Fruit fly (Drosophila melanogaster) whole organism, embryonic: Measurements from ENCODE around the gene CG4462.

ENCODE experiments used
- B-H1 ChIP-seq: fragments of 200-800 bp; sonication (Bioruptor generic); IDR thresholded peaks from 3 replicates; pipeline ENCODE4 v1.3.6; 2022; ENCODE audit warnings: missing biosample characterization, missing genetic modification characterization
- C15 ChIP-seq: fragments of 200-800 bp; sonication (Bioruptor generic); IDR thresholded peaks from 3 replicates; pipeline ENCODE4 v1.3.6; 2022; ENCODE audit warnings: missing biosample characterization, missing genetic modification characterization
- CG1024 ChIP-seq: fragments of 200-800 bp; sonication (Bioruptor generic); IDR thresholded peaks from 2 replicates; pipeline ENCODE4 v1.3.6; 2022; ENCODE audit warnings: missing biosample characterization, missing genetic modification characterization
- CG11093 ChIP-seq: fragments of 200-800 bp; sonication (Bioruptor generic); IDR thresholded peaks from 3 replicates; pipeline ENCODE4 v1.3.6; 2022; ENCODE audit warnings: missing biosample characterization, missing genetic modification characterization
- CG11456 ChIP-seq: fragments of 200-800 bp; sonication (Bioruptor generic); IDR thresholded peaks from 3 replicates; pipeline ENCODE4 v1.3.6; 2022; ENCODE audit warnings: missing biosample characterization, missing genetic modification characterization
- CG11695 ChIP-seq: fragments of 200-800 bp; sonication (Bioruptor generic); IDR thresholded peaks from 3 replicates; pipeline ENCODE4 v1.3.6; 2022; ENCODE audit warnings: missing biosample characterization, missing genetic modification characterization
- CG12219 ChIP-seq: fragments of 200-800 bp; sonication (Bioruptor generic); optimal IDR thresholded peaks from 3 replicates; lab custom pipeline; 2018; ENCODE audit warnings: missing biosample characterization, mild to moderate bottlenecking, missing genetic modification characterization
- CG12744 ChIP-seq: fragments of 200-800 bp; sonication (Bioruptor generic); optimal IDR thresholded peaks from 2 replicates; lab custom pipeline; 2016; ENCODE audit warnings: missing biosample characterization, missing genetic modification characterization
- CG13424 ChIP-seq: fragments of 200-800 bp; sonication (Bioruptor generic); optimal IDR thresholded peaks from 2 replicates; lab custom pipeline; 2019; ENCODE audit warnings: missing biosample characterization, mild to moderate bottlenecking, missing genetic modification characterization, moderate library complexity
- CG14441 ChIP-seq: fragments of 200-800 bp; sonication (Bioruptor generic); IDR thresholded peaks from 2 replicates; pipeline ENCODE4 v1.3.6; 2022; ENCODE audit warnings: missing biosample characterization, missing genetic modification characterization
- CG14860 ChIP-seq: fragments of 200-800 bp; sonication (Bioruptor generic); IDR thresholded peaks from 3 replicates; pipeline ENCODE4 v1.3.6; 2022; ENCODE audit warnings: missing biosample characterization, missing genetic modification characterization; ENCODE audit not compliant: partially characterized antibody
- CG1529 ChIP-seq: fragments of 200-800 bp; sonication (Bioruptor generic); optimal IDR thresholded peaks from 3 replicates; lab custom pipeline; 2018; ENCODE audit warnings: missing biosample characterization, missing genetic modification characterization
- CG15601 ChIP-seq: fragments of 200-800 bp; sonication (Bioruptor generic); optimal IDR thresholded peaks from 3 replicates; lab custom pipeline; 2019; ENCODE audit warnings: missing biosample characterization, mild to moderate bottlenecking, missing genetic modification characterization, moderate library complexity
- CG1647 ChIP-seq: fragments of 200-800 bp; sonication (Bioruptor generic); optimal IDR thresholded peaks from 3 replicates; lab custom pipeline; 2016; ENCODE audit warnings: missing biosample characterization, missing genetic modification characterization
- CG17568 ChIP-seq: fragments of 200-800 bp; sonication (Bioruptor generic); optimal IDR thresholded peaks from 2 replicates; lab custom pipeline; 2018; ENCODE audit warnings: missing biosample characterization, mild to moderate bottlenecking, missing genetic modification characterization, moderate library complexity
- CG18011 ChIP-seq: fragments of 200-800 bp; sonication (Bioruptor generic); optimal IDR thresholded peaks from 2 replicates; lab custom pipeline; 2017; ENCODE audit warnings: missing biosample characterization, missing genetic modification characterization, mild to moderate bottlenecking, moderate library complexity, missing genotype
- CG1832 ChIP-seq: fragments of 200-800 bp; sonication (Bioruptor generic); optimal IDR thresholded peaks from 2 replicates; lab custom pipeline; 2017; ENCODE audit warnings: missing biosample characterization, mild to moderate bottlenecking, missing genetic modification characterization, inconsistent platforms
- CG18619 ChIP-seq: fragments of 200-800 bp; sonication (Bioruptor generic); optimal IDR thresholded peaks from 3 replicates; lab custom pipeline; 2017; ENCODE audit warnings: missing biosample characterization, mild to moderate bottlenecking, missing genetic modification characterization
- CG30431 ChIP-seq: fragments of 200-800 bp; sonication (Bioruptor generic); optimal IDR thresholded peaks from 2 replicates; lab custom pipeline; 2017; ENCODE audit warnings: missing biosample characterization, missing genetic modification characterization
- CG31441 ChIP-seq: fragments of 200-800 bp; sonication (Bioruptor generic); IDR thresholded peaks from 2 replicates; pipeline ENCODE4 v1.3.6; 2022; ENCODE audit warnings: missing biosample characterization, missing genetic modification characterization
- CG43689 ChIP-seq: fragments of 200-800 bp; sonication (Bioruptor generic); IDR thresholded peaks from 2 replicates; pipeline ENCODE4 v1.3.6; 2022; ENCODE audit warnings: missing biosample characterization, missing genetic modification characterization
- CG4730 ChIP-seq: fragments of 200-800 bp; sonication (Bioruptor generic); IDR thresholded peaks from 2 replicates; pipeline ENCODE4 v1.3.6; 2022; ENCODE audit warnings: missing biosample characterization, missing genetic modification characterization
- CG6272 ChIP-seq: fragments of 200-800 bp; sonication (Bioruptor generic); IDR thresholded peaks from 2 replicates; pipeline ENCODE4 v1.3.6; 2022; ENCODE audit warnings: missing biosample characterization, missing genetic modification characterization
- CG7839 ChIP-seq: fragments of 200-800 bp; sonication (Bioruptor generic); optimal IDR thresholded peaks from 3 replicates; lab custom pipeline; 2018; ENCODE audit warnings: missing biosample characterization, mild to moderate bottlenecking, missing genetic modification characterization, moderate library complexity
- CoRest ChIP-seq: fragments of 200-800 bp; sonication (Bioruptor generic); optimal IDR thresholded peaks from 3 replicates; lab custom pipeline; 2018; ENCODE audit warnings: missing biosample characterization, mild to moderate bottlenecking, missing genetic modification characterization, moderate library complexity
- Hand ChIP-seq: fragments of 200-800 bp; sonication (Bioruptor generic); optimal IDR thresholded peaks from 2 replicates; lab custom pipeline; 2017; ENCODE audit warnings: mild to moderate bottlenecking, missing biosample characterization, missing genetic modification reagents, missing genetic modification characterization
- Hmr ChIP-seq: fragments of 200-800 bp; sonication (Bioruptor generic); optimal IDR thresholded peaks from 3 replicates; lab custom pipeline; 2017; ENCODE audit warnings: mild to moderate bottlenecking, missing biosample characterization, missing genetic modification reagents, missing genetic modification characterization
- Hr51 ChIP-seq, 2 experiments: fragments of 200-800 bp; sonication (Bioruptor generic); optimal IDR thresholded peaks; 2 replicates in 1 of 2; 3 replicates in 1 of 2; lab custom pipeline; 2016 to 2018; ENCODE audit warnings: missing biosample characterization in 2 of 2, missing genetic modification characterization in 2 of 2, mild to moderate bottlenecking in 1 of 2, moderate library complexity in 1 of 2
- Pdp1 ChIP-seq, 2 experiments: fragments of 200-800 bp; sonication (Bioruptor generic); optimal IDR thresholded peaks; 3 replicates each; lab custom pipeline; 2016; ENCODE audit warnings: missing biosample characterization in 2 of 2, missing genetic modification characterization in 2 of 2, mild to moderate bottlenecking in 1 of 2, moderate library complexity in 1 of 2
- Side ChIP-seq: fragments of 200-800 bp; sonication (Bioruptor generic); optimal IDR thresholded peaks from 2 replicates; lab custom pipeline; 2016; ENCODE audit warnings: missing biosample characterization, missing genetic modification characterization
- Sry-β ChIP-seq: fragments of 200-800 bp; sonication (Bioruptor generic); optimal IDR thresholded peaks from 2 replicates; lab custom pipeline; 2018; ENCODE audit warnings: missing biosample characterization, mild to moderate bottlenecking, missing genetic modification characterization, moderate library complexity
- TFAM ChIP-seq: fragments of 200-800 bp; sonication (Bioruptor generic); optimal IDR thresholded peaks from 2 replicates; lab custom pipeline; 2017; ENCODE audit warnings: missing biosample characterization, missing genetic modification characterization, inconsistent platforms
- Taf1 ChIP-seq: fragments of 200-800 bp; sonication (Bioruptor generic); IDR thresholded peaks from 2 replicates; pipeline ENCODE4 v1.3.6; 2022; ENCODE audit warnings: missing biosample characterization, missing genetic modification characterization
- abd-A ChIP-seq: fragments of 200-800 bp; sonication (Bioruptor generic); optimal IDR thresholded peaks from 3 replicates; lab custom pipeline; 2019; ENCODE audit warnings: missing biosample characterization, mild to moderate bottlenecking, missing genetic modification characterization, moderate library complexity
- ac ChIP-seq: fragments of 200-800 bp; sonication (Bioruptor generic); optimal IDR thresholded peaks from 3 replicates; lab custom pipeline; 2017; ENCODE audit warnings: missing biosample characterization, mild to moderate bottlenecking, missing genetic modification characterization
- ap ChIP-seq: fragments of 200-800 bp; sonication (Bioruptor generic); IDR thresholded peaks from 2 replicates; pipeline ENCODE4 v1.3.6; 2022; ENCODE audit warnings: missing biosample characterization, missing genetic modification characterization
- bbx ChIP-seq: fragments of 200-800 bp; sonication (Bioruptor generic); IDR thresholded peaks from 2 replicates; pipeline ENCODE4 v1.3.6; 2022; ENCODE audit warnings: missing biosample characterization, missing genetic modification characterization; ENCODE audit not compliant: partially characterized antibody
- bsh ChIP-seq, 2 experiments: fragments of 200-800 bp; sonication (Bioruptor generic); optimal IDR thresholded peaks; 2 replicates each; lab custom pipeline; 2017 to 2018; ENCODE audit warnings: mild to moderate bottlenecking in 2 of 2, missing biosample characterization in 2 of 2, missing genetic modification characterization in 2 of 2, moderate library complexity in 1 of 2
- chn ChIP-seq: fragments of 200-800 bp; sonication (Bioruptor generic); optimal IDR thresholded peaks from 2 replicates; lab custom pipeline; 2016; ENCODE audit warnings: missing biosample characterization, missing genetic modification characterization
- croc ChIP-seq: fragments of 200-800 bp; sonication (Bioruptor generic); conservative IDR thresholded peaks from 3 replicates; pipeline ENCODE4 v1.3.6; 2022; ENCODE audit warnings: missing biosample characterization, missing genetic modification characterization
- dmrt11E ChIP-seq: fragments of 200-800 bp; sonication (Bioruptor generic); optimal IDR thresholded peaks from 3 replicates; lab custom pipeline; 2018; ENCODE audit warnings: missing biosample characterization, mild to moderate bottlenecking, missing genetic modification characterization, moderate library complexity
- en ChIP-seq: fragments of 200-800 bp; sonication (Bioruptor generic); optimal IDR thresholded peaks from 2 replicates; lab custom pipeline; 2016; ENCODE audit warnings: missing biosample characterization, missing genetic modification characterization
- eyg ChIP-seq: fragments of 200-800 bp; sonication (Bioruptor generic); optimal IDR thresholded peaks from 3 replicates; lab custom pipeline; 2016; ENCODE audit warnings: missing biosample characterization, missing genetic modification characterization
- ind ChIP-seq: fragments of 200-800 bp; sonication (Bioruptor generic); optimal IDR thresholded peaks from 3 replicates; lab custom pipeline; 2016; ENCODE audit warnings: missing biosample characterization, missing genetic modification characterization
- nom ChIP-seq: fragments of 200-800 bp; sonication (Bioruptor generic); optimal IDR thresholded peaks from 2 replicates; lab custom pipeline; 2017; ENCODE audit warnings: missing biosample characterization, missing genetic modification characterization, mild to moderate bottlenecking, moderate library complexity, missing genetic modification reagents
- p53 ChIP-seq: fragments of 200-800 bp; sonication (Bioruptor generic); optimal IDR thresholded peaks from 2 replicates; lab custom pipeline; 2016; ENCODE audit warnings: missing biosample characterization, missing genetic modification characterization
- peb ChIP-seq: fragments of 200-800 bp; sonication (Bioruptor generic); IDR thresholded peaks from 2 replicates; pipeline ENCODE4 v1.3.6; 2022; ENCODE audit warnings: missing biosample characterization, missing genetic modification characterization
- repo ChIP-seq: fragments of 200-800 bp; sonication (Bioruptor generic); optimal IDR thresholded peaks from 2 replicates; lab custom pipeline; 2016; ENCODE audit warnings: missing biosample characterization, missing genetic modification characterization
- tap ChIP-seq: fragments of 200-800 bp; optimal IDR thresholded peaks from 3 replicates; lab custom pipeline; 2019; ENCODE audit warnings: missing biosample characterization, mild to moderate bottlenecking, missing genetic modification characterization, moderate library complexity
- yki ChIP-seq: fragments of >200 bp; optimal IDR thresholded peaks from 3 replicates; lab custom pipeline; 2018

CG4462 gene

DNA sequence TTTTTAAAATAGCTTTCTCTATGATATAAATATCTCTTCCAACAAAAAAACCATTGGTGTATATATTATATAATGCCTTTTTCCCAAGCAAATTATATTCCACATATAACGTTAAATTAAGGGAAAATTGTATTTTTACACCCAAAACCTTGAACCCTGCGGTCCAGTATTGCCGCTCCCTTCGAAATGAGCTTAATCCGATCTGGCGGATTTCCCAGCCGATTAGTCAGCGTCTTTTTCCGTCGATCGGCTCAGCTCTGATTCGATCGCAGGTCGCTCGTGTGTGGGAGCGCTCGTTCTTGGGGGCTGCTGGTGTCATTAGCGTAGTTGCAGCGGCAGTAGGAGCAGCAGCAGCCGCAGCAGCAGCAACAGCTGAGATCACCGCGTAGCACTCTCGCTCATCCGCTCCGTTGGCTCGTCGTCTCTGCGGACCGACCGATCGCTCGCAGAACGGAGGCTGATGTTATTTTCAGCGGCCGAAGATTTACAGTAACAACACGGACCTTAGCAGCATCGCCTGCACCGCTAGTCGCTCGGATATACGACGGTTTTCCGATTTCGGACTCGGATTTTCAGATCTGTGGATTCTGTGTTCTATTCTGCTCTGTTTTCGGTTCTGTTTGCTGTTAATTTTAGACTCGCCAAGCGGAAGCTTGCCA, 34.7 kb downstream of the CG4462 start, which contains the start of gene CG4733 (continued):
- TF ChIP-seq CG43689 (GFP tag; lab: Robert Waterston, UW), result no peak
- TF ChIP-seq CG17568 (GFP tag; lab: Kevin White, UChicago), result no peak
- TF ChIP-seq Pdp1 (GFP tag; optimal IDR thresholded peaks at IDR 0.05; lab: Kevin White, UChicago), result no peak
- no peak for TF ChIP-seq yki
- no peak for TF ChIP-seq ac (GFP tag; lab: Kevin White, UChicago)
- no peak for TF ChIP-seq peb (GFP tag; lab: Robert Waterston, UW)
- TF ChIP-seq CoRest (tag; lab: Kevin White, UChicago), result peak; percentile 44
- no peak for TF ChIP-seq Hmr (GFP tag; lab: Kevin White, UChicago)
- no peak for TF ChIP-seq CG18619 (GFP tag; lab: Kevin White, UChicago)
- TF ChIP-seq CG12744 (GFP tag; lab: Kevin White, UChicago), result no peak
- TF ChIP-seq ind (GFP tag; lab: Kevin White, UChicago), result no peak
- no peak for TF ChIP-seq croc (GFP tag; lab: Robert Waterston, UW)
- TF ChIP-seq eyg (GFP tag; lab: Kevin White, UChicago), result no peak
- no peak for TF ChIP-seq en (GFP tag; lab: Kevin White, UChicago)
- TF ChIP-seq tap (tag; lab: Kevin White, UChicago), result no peak
- TF ChIP-seq Sry-β (GFP tag; lab: Kevin White, UChicago), result peak; percentile 97
- peak; percentile 10 for TF ChIP-seq CG7839 (tag; lab: Kevin White, UChicago)
- no peak for TF ChIP-seq CG1529 (GFP tag; lab: Kevin White, UChicago)
- no peak for TF ChIP-seq B-H1
- no peak for TF ChIP-seq CG11093 (GFP tag; lab: Robert Waterston, UW)
- TF ChIP-seq p53 (GFP tag; lab: Kevin White, UChicago), result no peak
- TF ChIP-seq CG4730 (GFP tag; lab: Robert Waterston, UW), result no peak
- TF ChIP-seq CG12219 (GFP tag; lab: Kevin White, UChicago), result no peak
- no peak for TF ChIP-seq CG30431 (GFP tag; lab: Kevin White, UChicago)
- TF ChIP-seq CG1832, result no peak
- no peak for TF ChIP-seq CG1024 (GFP tag; lab: Robert Waterston, UW)
- no peak for TF ChIP-seq CG14860 (GFP tag; lab: Robert Waterston, UW)
- no peak for TF ChIP-seq CG11456
- peak; percentile 26 for TF ChIP-seq CG13424 (tag; lab: Kevin White, UChicago)
- 0 out of 2 replicates have a peak, but pooled peaks have one; percentile 17 for TF ChIP-seq bbx (GFP tag; lab: Robert Waterston, UW)
- TF ChIP-seq bsh (GFP tag; optimal IDR thresholded peaks at IDR 0.05; lab: Kevin White, UChicago), result no peak
- no peak for TF ChIP-seq CG15601 (tag; lab: Kevin White, UChicago)
- TF ChIP-seq abd-A, result no peak
- no peak for TF ChIP-seq ap
- TF ChIP-seq CG14441 (GFP tag; lab: Robert Waterston, UW), result no peak
- no peak for TF ChIP-seq CG1647 (GFP tag; lab: Kevin White, UChicago)
- TF ChIP-seq CG6272, result no peak
- TF ChIP-seq CG31441 (GFP tag; lab: Robert Waterston, UW), result no peak
- no peak for TF ChIP-seq TFAM (GFP tag; lab: Kevin White, UChicago)
- peak in 1 of 2 experiments; percentile 14 for TF ChIP-seq Hr51 (GFP tag; optimal IDR thresholded peaks at IDR 0.05; lab: Kevin White, UChicago)
- no peak for TF ChIP-seq C15 (GFP tag; lab: Robert Waterston, UW)
- no peak for TF ChIP-seq Hand (GFP tag; lab: Kevin White, UChicago)
- TF ChIP-seq Side (GFP tag; lab: Kevin White, UChicago), result no peak
- no peak for TF ChIP-seq Taf1 (GFP tag; lab: Robert Waterston, UW)
- no peak for TF ChIP-seq chn (GFP tag; lab: Kevin White, UChicago)
- TF ChIP-seq dmrt11E, result peak; percentile 49
- TF ChIP-seq nom (GFP tag; lab: Kevin White, UChicago), result no peak
- TF ChIP-seq CG18011 (GFP tag; lab: Kevin White, UChicago), result no peak
- peak; percentile 46; the same call in 1 of the 3 replicates for TF ChIP-seq CG11695 (GFP tag; lab: Robert Waterston, UW)
- TF ChIP-seq repo (GFP tag; lab: Kevin White, UChicago), result no peak
